Fruit fly (Drosophila melanogaster): ENCODE data around the gene CG17186.

DNA sequence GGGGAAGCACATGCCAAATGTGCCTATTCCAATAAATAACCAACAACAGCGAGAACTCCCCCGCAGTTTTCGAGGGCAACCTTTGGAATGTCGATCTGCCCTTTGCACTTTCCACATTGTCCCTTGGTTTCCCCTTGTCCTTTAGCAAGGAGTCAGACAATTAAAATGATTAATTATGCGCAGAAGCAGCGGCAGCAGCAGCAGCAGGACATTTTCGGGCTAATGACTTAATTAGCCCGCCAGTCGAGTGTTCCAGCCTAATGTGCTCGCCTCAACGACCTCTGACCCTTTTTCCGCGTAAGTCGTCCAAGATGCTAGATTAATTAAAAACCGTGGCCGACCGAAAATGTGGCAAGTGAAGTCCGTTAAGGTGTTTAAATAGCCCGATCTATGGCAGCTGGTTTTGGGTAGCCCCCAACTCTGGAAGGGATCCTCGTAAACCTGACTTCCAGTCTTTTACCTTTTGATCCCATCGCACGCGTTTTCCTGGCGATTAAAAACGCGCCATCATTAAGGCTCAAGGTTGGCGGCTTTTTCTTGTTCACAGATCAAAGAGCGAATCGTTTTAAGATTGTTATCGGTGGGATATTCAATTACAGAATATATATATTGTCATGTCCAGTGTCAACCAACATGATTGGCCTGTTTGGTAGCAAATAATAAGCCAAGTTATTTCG lies 38.3 kb downstream of the CG17186 start:
- TF ChIP-seq Lpt (GFP tag; optimal IDR thresholded peaks at IDR 0.05), result no peak
- no peak for TF ChIP-seq spab (GFP tag; optimal IDR thresholded peaks at IDR 0.05)
- TF ChIP-seq OdsH (GFP tag; optimal IDR thresholded peaks at IDR 0.05), result no peak
- no peak for TF ChIP-seq fd85E (GFP tag; optimal IDR thresholded peaks at IDR 0.05)
- no peak for TF ChIP-seq CG16779 (tag; optimal IDR thresholded peaks at IDR 0.05)
- no peak for TF ChIP-seq Hr39 (GFP tag; optimal IDR thresholded peaks at IDR 0.05)
- no peak for TF ChIP-seq acj6 (GFP tag; optimal IDR thresholded peaks at IDR 0.05)
- no peak for TF ChIP-seq CG7368 (GFP tag; optimal IDR thresholded peaks at IDR 0.05)
